Fruit fly (Drosophila melanogaster) whole organism, embryonic: Measurements from ENCODE around the gene CG31343.

ENCODE experiments used
- Abd-B ChIP-seq: fragments of 200-800 bp; sonication (Bioruptor generic); optimal IDR thresholded peaks from 2 replicates; lab custom pipeline; 2018; ENCODE audit warnings: missing biosample characterization, mild to moderate bottlenecking, missing genetic modification characterization, moderate library complexity
- Ada2b ChIP-seq: fragments of 200-800 bp; sonication (Bioruptor generic); IDR thresholded peaks from 2 replicates; pipeline ENCODE4 v1.3.6; 2022; ENCODE audit warnings: missing biosample characterization, missing genetic modification characterization
- Antp ChIP-seq: fragments of 200-800 bp; sonication (Bioruptor generic); optimal IDR thresholded peaks from 3 replicates; lab custom pipeline; 2016; ENCODE audit warnings: missing biosample characterization, missing genetic modification characterization
- B-H2 ChIP-seq: fragments of 200-800 bp; sonication (Bioruptor generic); optimal IDR thresholded peaks from 2 replicates; lab custom pipeline; 2018; ENCODE audit warnings: missing biosample characterization, mild to moderate bottlenecking, missing genetic modification characterization
- Blimp-1 ChIP-seq: fragments of 200-800 bp; sonication (Bioruptor generic); optimal IDR thresholded peaks from 3 replicates; lab custom pipeline; 2018; ENCODE audit warnings: missing biosample characterization, missing genetic modification characterization, mild to moderate bottlenecking, moderate library complexity, missing genetic modification reagents
- CG10274 ChIP-seq: fragments of 200-800 bp; sonication (Bioruptor generic); optimal IDR thresholded peaks from 3 replicates; lab custom pipeline; 2017; ENCODE audit warnings: missing biosample characterization, mild to moderate bottlenecking, missing genetic modification characterization
- CG10565 ChIP-seq: fragments of 200-800 bp; sonication (Bioruptor generic); optimal IDR thresholded peaks from 3 replicates; lab custom pipeline; 2016; ENCODE audit warnings: missing biosample characterization, mild to moderate bottlenecking, missing genetic modification characterization
- CG10654 ChIP-seq: fragments of 200-800 bp; sonication (Bioruptor generic); optimal IDR thresholded peaks from 2 replicates; lab custom pipeline; 2016; ENCODE audit warnings: missing biosample characterization, missing genetic modification characterization
- CG14667 ChIP-seq: fragments of 200-800 bp; sonication (Bioruptor generic); IDR thresholded peaks from 2 replicates; pipeline ENCODE4 v1.3.6; 2022; ENCODE audit warnings: missing biosample characterization, missing genetic modification characterization
- CG16779 ChIP-seq: fragments of 200-800 bp; sonication (Bioruptor generic); IDR thresholded peaks from 2 replicates; pipeline ENCODE4 v1.3.6; 2022; ENCODE audit warnings: missing biosample characterization, missing genetic modification characterization
- CG16863 ChIP-seq: fragments of 200-800 bp; sonication (Bioruptor generic); optimal IDR thresholded peaks from 3 replicates; lab custom pipeline; 2016; ENCODE audit warnings: missing biosample characterization, missing genetic modification characterization
- CG31224 ChIP-seq: fragments of 200-800 bp; sonication (Bioruptor generic); IDR thresholded peaks from 2 replicates; pipeline ENCODE4 v1.3.6; 2022; ENCODE audit warnings: missing biosample characterization, missing genetic modification characterization
- CG31388 ChIP-seq: fragments of 200-800 bp; sonication (Bioruptor generic); optimal IDR thresholded peaks from 2 replicates; lab custom pipeline; 2016; ENCODE audit warnings: missing biosample characterization, missing genetic modification characterization
- CG32767 ChIP-seq: fragments of 200-800 bp; sonication (Bioruptor generic); IDR thresholded peaks from 2 replicates; pipeline ENCODE4 v1.3.6; 2022; ENCODE audit warnings: missing biosample characterization, missing genetic modification characterization
- CG34224 ChIP-seq: fragments of 200-800 bp; sonication (Bioruptor generic); IDR thresholded peaks from 3 replicates; pipeline ENCODE4 v1.3.6; 2022; ENCODE audit warnings: missing biosample characterization, missing genetic modification characterization; ENCODE audit not compliant: partially characterized antibody
- CG34376 ChIP-seq: fragments of 200-800 bp; sonication (Bioruptor generic); optimal IDR thresholded peaks from 2 replicates; lab custom pipeline; 2018; ENCODE audit warnings: missing biosample characterization, mild to moderate bottlenecking, missing genetic modification characterization
- CG4404 ChIP-seq: fragments of 200-800 bp; sonication (Bioruptor generic); IDR thresholded peaks from 2 replicates; pipeline ENCODE4 v1.3.6; 2022; ENCODE audit warnings: missing biosample characterization, missing genetic modification characterization
- CG4820 ChIP-seq: fragments of 200-800 bp; sonication (Bioruptor generic); optimal IDR thresholded peaks from 3 replicates; lab custom pipeline; 2016; ENCODE audit warnings: missing biosample characterization, missing genetic modification characterization
- CG6272 ChIP-seq: fragments of 200-800 bp; sonication (Bioruptor generic); IDR thresholded peaks from 2 replicates; pipeline ENCODE4 v1.3.6; 2022; ENCODE audit warnings: missing biosample characterization, missing genetic modification characterization
- CG6765 ChIP-seq: fragments of 200-800 bp; sonication (Bioruptor generic); optimal IDR thresholded peaks from 3 replicates; lab custom pipeline; 2017; ENCODE audit warnings: missing biosample characterization, mild to moderate bottlenecking, missing genetic modification characterization
- CG6813 ChIP-seq: fragments of 200-800 bp; sonication (Bioruptor generic); optimal IDR thresholded peaks from 2 replicates; lab custom pipeline; 2017; ENCODE audit warnings: missing biosample characterization, missing genetic modification characterization, mild to moderate bottlenecking, moderate library complexity, missing genetic modification reagents
- CG9609 ChIP-seq: fragments of 200-800 bp; sonication (Bioruptor generic); optimal IDR thresholded peaks from 3 replicates; lab custom pipeline; 2016; ENCODE audit warnings: missing biosample characterization, missing genetic modification characterization
- CG9727 ChIP-seq: fragments of 200-800 bp; sonication (Bioruptor generic); optimal IDR thresholded peaks from 3 replicates; lab custom pipeline; 2017; ENCODE audit warnings: missing biosample characterization, mild to moderate bottlenecking, missing genetic modification characterization
- D ChIP-seq, 2 experiments: fragments of 200-800 bp in 1 of 2; fragments of >200 bp in 1 of 2; sonication (Bioruptor generic) in 1 of 2; optimal IDR thresholded peaks; 2 replicates in 1 of 2; 3 replicates in 1 of 2; lab custom pipeline; 2017; ENCODE audit warnings: mild to moderate bottlenecking in 1 of 2, missing biosample characterization in 1 of 2, missing genetic modification characterization in 1 of 2, missing genetic modification reagents in 1 of 2
- Dref ChIP-seq: fragments of 200-800 bp; sonication (Bioruptor generic); IDR thresholded peaks from 2 replicates; pipeline ENCODE4 v1.3.6; 2022; ENCODE audit warnings: missing biosample characterization, missing genetic modification characterization
- Ets65A ChIP-seq: fragments of 200-800 bp; sonication (Bioruptor generic); peaks from one replicate; lab custom pipeline; 2016; ENCODE audit warnings: missing biosample characterization, missing genetic modification characterization
- GATAe ChIP-seq: fragments of 200-800 bp; sonication (Bioruptor generic); conservative IDR thresholded peaks from 2 replicates; pipeline ENCODE4 v1.3.6; 2022; ENCODE audit warnings: missing biosample characterization, missing genetic modification characterization
- Hey ChIP-seq: fragments of 200-800 bp; sonication (Bioruptor generic); optimal IDR thresholded peaks from 3 replicates; lab custom pipeline; 2018; ENCODE audit warnings: missing biosample characterization, mild to moderate bottlenecking, missing genetic modification characterization
- MTF-1 ChIP-seq: fragments of 200-800 bp; sonication (Bioruptor generic); optimal IDR thresholded peaks from 2 replicates; lab custom pipeline; 2018; ENCODE audit warnings: missing biosample characterization, mild to moderate bottlenecking, missing genetic modification characterization, borderline replicate concordance
- Pdp1 ChIP-seq, 2 experiments: fragments of 200-800 bp; sonication (Bioruptor generic); optimal IDR thresholded peaks; 3 replicates each; lab custom pipeline; 2016; ENCODE audit warnings: missing biosample characterization in 2 of 2, missing genetic modification characterization in 2 of 2, mild to moderate bottlenecking in 1 of 2, moderate library complexity in 1 of 2
- Poxn ChIP-seq: fragments of 200-800 bp; sonication (Bioruptor generic); IDR thresholded peaks from 2 replicates; pipeline ENCODE4 v1.3.6; 2022; ENCODE audit warnings: missing biosample characterization, missing genetic modification characterization
- Six4 ChIP-seq: fragments of 200-800 bp; sonication (Bioruptor generic); optimal IDR thresholded peaks from 2 replicates; lab custom pipeline; 2016; ENCODE audit warnings: missing biosample characterization, missing genetic modification characterization
- Spps ChIP-seq: fragments of 200-800 bp; sonication (Bioruptor generic); optimal IDR thresholded peaks from 2 replicates; lab custom pipeline; 2018; ENCODE audit warnings: missing biosample characterization, mild to moderate bottlenecking, missing genetic modification characterization
- TFAM ChIP-seq: fragments of 200-800 bp; sonication (Bioruptor generic); optimal IDR thresholded peaks from 2 replicates; lab custom pipeline; 2017; ENCODE audit warnings: missing biosample characterization, missing genetic modification characterization, inconsistent platforms
- ci ChIP-seq: fragments of 200-800 bp; sonication (Bioruptor generic); IDR thresholded peaks from 3 replicates; pipeline ENCODE4 v1.3.6; 2022; ENCODE audit warnings: missing biosample characterization, missing genetic modification characterization
- da ChIP-seq: fragments of 200-800 bp; sonication (Bioruptor generic); optimal IDR thresholded peaks from 2 replicates; lab custom pipeline; 2016; ENCODE audit warnings: missing biosample characterization, missing genetic modification characterization
- exex ChIP-seq: fragments of 200-800 bp; sonication (Bioruptor generic); optimal IDR thresholded peaks from 4 replicates; lab custom pipeline; 2018; ENCODE audit warnings: missing biosample characterization, mild to moderate bottlenecking, missing genetic modification characterization, moderate library complexity
- fru ChIP-seq: fragments of >200 bp; optimal IDR thresholded peaks from 2 replicates; lab custom pipeline; 2017
- grn ChIP-seq: fragments of 200-800 bp; sonication (Bioruptor generic); optimal IDR thresholded peaks from 3 replicates; lab custom pipeline; 2017; ENCODE audit warnings: missing biosample characterization, missing genetic modification characterization
- ham ChIP-seq: fragments of 200-800 bp; sonication (Bioruptor generic); IDR thresholded peaks from 2 replicates; pipeline ENCODE4 v1.3.6; 2022; ENCODE audit warnings: missing biosample characterization, missing genetic modification characterization
- ind ChIP-seq: fragments of 200-800 bp; sonication (Bioruptor generic); optimal IDR thresholded peaks from 3 replicates; lab custom pipeline; 2016; ENCODE audit warnings: missing biosample characterization, missing genetic modification characterization
- ken ChIP-seq: fragments of 200-800 bp; sonication (Bioruptor generic); IDR thresholded peaks from 3 replicates; pipeline ENCODE4 v1.3.6; 2022; ENCODE audit warnings: missing biosample characterization, missing genetic modification characterization
- klu ChIP-seq: fragments of 200-800 bp; sonication (Bioruptor generic); IDR thresholded peaks from 2 replicates; pipeline ENCODE4 v1.3.6; 2022; ENCODE audit warnings: missing biosample characterization, missing genetic modification characterization
- mam ChIP-seq: fragments of 200-800 bp; sonication (Bioruptor generic); optimal IDR thresholded peaks from 3 replicates; lab custom pipeline; 2016; ENCODE audit warnings: missing biosample characterization, missing genetic modification characterization
- nmo ChIP-seq: fragments of 200-800 bp; sonication (Bioruptor generic); optimal IDR thresholded peaks from 2 replicates; lab custom pipeline; 2018; ENCODE audit warnings: missing biosample characterization, mild to moderate bottlenecking, missing genetic modification characterization, moderate library complexity
- peb ChIP-seq: fragments of 200-800 bp; sonication (Bioruptor generic); IDR thresholded peaks from 2 replicates; pipeline ENCODE4 v1.3.6; 2022; ENCODE audit warnings: missing biosample characterization, missing genetic modification characterization
- pita ChIP-seq: fragments of 200-800 bp; sonication (Bioruptor generic); optimal IDR thresholded peaks from 2 replicates; lab custom pipeline; 2017; ENCODE audit warnings: missing biosample characterization, mild to moderate bottlenecking, missing genetic modification characterization
- ro ChIP-seq: fragments of 200-800 bp; sonication (Bioruptor generic); IDR thresholded peaks from 2 replicates; pipeline ENCODE4 v1.3.6; 2022; ENCODE audit warnings: missing biosample characterization, missing genetic modification characterization
- sens-2 ChIP-seq: fragments of 200-800 bp; sonication (Bioruptor generic); IDR thresholded peaks from 2 replicates; pipeline ENCODE4 v1.3.6; 2022; ENCODE audit warnings: missing biosample characterization, missing genetic modification characterization
- shn ChIP-seq: fragments of 200-800 bp; sonication (Bioruptor generic); optimal IDR thresholded peaks from 3 replicates; lab custom pipeline; 2016; ENCODE audit warnings: missing biosample characterization, missing genetic modification characterization
- so ChIP-seq: fragments of 200-800 bp; sonication (Bioruptor generic); IDR thresholded peaks from 3 replicates; pipeline ENCODE4 v1.3.6; 2022; ENCODE audit warnings: missing biosample characterization, missing genetic modification characterization
- ssp ChIP-seq: fragments of 200-800 bp; sonication (Bioruptor generic); IDR thresholded peaks from 2 replicates; pipeline ENCODE4 v1.3.6; 2022; ENCODE audit warnings: missing biosample characterization, missing genetic modification characterization
- sug ChIP-seq: fragments of 200-800 bp; optimal IDR thresholded peaks from 2 replicates; lab custom pipeline; 2019; ENCODE audit warnings: missing biosample characterization, mild to moderate bottlenecking, missing genetic modification characterization, moderate library complexity

Gene CG31343

dm6 chr3R:21753099-21753498 is 8.0 kb downstream of the CG31343 start (continued):
- TF ChIP-seq so (GFP tag; lab: Robert Waterston, UW) (no peak), CG6765 (GFP tag; lab: Kevin White, UChicago) (no peak), exex (tag; lab: Kevin White, UChicago) (peak; percentile 42), Spps (tag; lab: Kevin White, UChicago) (no peak), shn (GFP tag; lab: Kevin White, UChicago) (no peak), Pdp1 (GFP tag; optimal IDR thresholded peaks at IDR 0.05; lab: Kevin White, UChicago) (no peak), ro (no peak), CG31224 (GFP tag; lab: Robert Waterston, UW) (no peak), Antp (GFP tag; lab: Kevin White, UChicago) (no peak), CG34376 (GFP tag; lab: Kevin White, UChicago) (peak; percentile 46), CG32767 (GFP tag; lab: Robert Waterston, UW) (no peak), fru (lab: Kevin White, UChicago) (no peak), CG34224 (GFP tag; lab: Robert Waterston, UW) (no peak), CG10274 (GFP tag; lab: Kevin White, UChicago) (no peak), Ets65A (peak; percentile 17), ssp (GFP tag; lab: Robert Waterston, UW) (no peak), Dref (no peak), CG4404 (no peak), sug (tag; lab: Kevin White, UChicago) (peak; percentile 41), mam (GFP tag; lab: Kevin White, UChicago) (no peak), CG9727 (GFP tag; lab: Kevin White, UChicago) (no peak), Abd-B (no peak), CG31388 (GFP tag; lab: Kevin White, UChicago) (no peak), pita (no peak), TFAM (no peak), D (optimal IDR thresholded peaks at IDR 0.05; lab: Kevin White, UChicago) (no peak), D (GFP tag; optimal IDR thresholded peaks at IDR 0.05; lab: Kevin White, UChicago) (no peak), CG16779 (GFP tag; lab: Robert Waterston, UW) (no peak), CG10654 (GFP tag; lab: Kevin White, UChicago) (no peak), CG14667 (no peak), da (GFP tag; lab: Kevin White, UChicago) (no peak), ken (GFP tag; lab: Robert Waterston, UW) (no peak), Poxn (GFP tag; lab: Robert Waterston, UW) (no peak), CG4820 (GFP tag; lab: Kevin White, UChicago) (no peak), peb (no peak), CG10565 (GFP tag; lab: Kevin White, UChicago) (no peak), ind (no peak)
- TF ChIP-seq, all 482 proteins: peak for 6

dm6 chr3R:21753974-21754373 is 8.9 kb downstream of the CG31343 start, which contains the start of gene CG31198:
CG31198 (plus strand) TSS chr3R:21754324.
- TF ChIP-seq Ada2b (no peak), klu (GFP tag; lab: Robert Waterston, UW) (no peak), MTF-1 (GFP tag; lab: Kevin White, UChicago) (no peak), CG9609 (no peak), ci (no peak), ham (no peak), Blimp-1 (no peak), Hey (tag; lab: Kevin White, UChicago) (peak; percentile 86), CG6813 (GFP tag; lab: Kevin White, UChicago) (no peak), sug (tag; lab: Kevin White, UChicago) (peak; percentile 65), B-H2 (GFP tag; lab: Kevin White, UChicago) (no peak), nmo (GFP tag; lab: Kevin White, UChicago) (no peak), CG34376 (GFP tag; lab: Kevin White, UChicago) (peak; percentile 36), GATAe (GFP tag; lab: Robert Waterston, UW) (peak; percentile 74), ken (GFP tag; lab: Robert Waterston, UW) (no peak), CG16863 (GFP tag; lab: Kevin White, UChicago) (no peak), CG6272 (GFP tag; lab: Robert Waterston, UW) (no peak), grn (GFP tag; lab: Kevin White, UChicago) (peak; percentile 66), Six4 (GFP tag; lab: Kevin White, UChicago) (no peak), sens-2 (peak; percentile 62; the same call in 1 of the 2 replicates), Pdp1 (GFP tag; optimal IDR thresholded peaks at IDR 0.05; lab: Kevin White, UChicago) (peak in 1 of 2 experiments; percentile 72), exex (tag; lab: Kevin White, UChicago) (peak; percentile 42)
